Worm (Caenorhabditis elegans): Measurements from ENCODE around the gene ctsa-2.

DNA sequence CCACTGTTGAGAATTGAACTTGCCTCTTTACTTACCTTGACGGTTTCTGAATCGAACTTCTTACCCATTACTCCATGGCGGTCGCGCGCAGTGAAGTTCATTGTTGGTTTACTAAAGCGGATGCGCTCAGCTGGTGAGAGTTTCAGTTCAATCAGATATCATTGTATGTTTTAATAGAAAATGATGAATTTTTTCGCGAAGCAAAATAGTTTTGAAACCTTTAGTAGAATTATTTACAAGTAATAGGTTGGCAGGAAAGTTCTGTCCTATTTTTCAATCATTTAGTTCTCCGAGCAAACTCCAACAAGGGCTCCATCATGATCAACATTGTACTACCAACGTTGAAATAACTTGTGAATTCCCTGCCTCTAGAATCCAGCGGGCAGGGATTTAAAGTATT, 37.1 kb upstream of the ctsa-2 start, which contains the start of gene C15B12.3:
- TF ChIP-seq ceh-36 (tag; optimal IDR thresholded peaks at IDR 0.05) (no peak), tbx-11 (GFP tag; IDR thresholded peaks at IDR 0.05) (no peak), aly-1 (tag; optimal IDR thresholded peaks at IDR 0.05) (no peak), hnd-1 (tag; optimal IDR thresholded peaks at IDR 0.05) (no peak), B0310.2 (tag; optimal IDR thresholded peaks at IDR 0.05) (no peak)
